Worm (Caenorhabditis elegans): ENCODE data around the gene pqn-91.
"Not testable (repeated sequence)": the region's sequence is repeated elsewhere in the genome, so short reads cannot be mapped to it uniquely, and the experiment has no call there.

The pqn-91 gene

ce11 chrIV:15291162-15291561 lies 545 bp upstream of the pqn-91 start, which contains the start of gene pqn-90:
Gene pqn-90 (minus strand): TSS chrIV:15291262.
- TF ChIP-seq elt-1 (tag; optimal IDR thresholded peaks at IDR 0.05; ENCODE audit: borderline replicate concordance, insufficient read depth) (no peak), pha-4 (tag; optimal IDR thresholded peaks at IDR 0.05) (no peak), lin-32 (GFP tag; optimal IDR thresholded peaks at IDR 0.05) (no peak), sptf-1 (tag; optimal IDR thresholded peaks at IDR 0.05) (no peak), ces-1 (GFP tag; optimal IDR thresholded peaks at IDR 0.05) (no peak), tbx-8 (GFP tag; optimal IDR thresholded peaks at IDR 0.05) (no peak), mls-2 (tag; optimal IDR thresholded peaks at IDR 0.05) (no peak), unc-120 (tag; optimal IDR thresholded peaks at IDR 0.05; ENCODE audit: poor library complexity, severe bottlenecking) (no peak), ztf-11 (tag; optimal IDR thresholded peaks at IDR 0.05) (no peak), snpc-4 (tag; optimal IDR thresholded peaks at IDR 0.05) (no peak), lin-13 (tag; optimal IDR thresholded peaks at IDR 0.05) (no peak), elt-3 (tag; optimal IDR thresholded peaks at IDR 0.05) (no peak), unc-39 (tag; optimal IDR thresholded peaks at IDR 0.05) (no peak), nhr-237 (tag; optimal IDR thresholded peaks at IDR 0.05) (no peak), mep-1 (tag; optimal IDR thresholded peaks at IDR 0.05) (no peak), drap-1 (GFP tag; optimal IDR thresholded peaks at IDR 0.05) (no peak), M03D4.4 (tag; optimal IDR thresholded peaks at IDR 0.05) (no peak), bed-3 (GFP tag; optimal IDR thresholded peaks at IDR 0.05) (no peak)

ce11 chrIV:15294040-15294439 lies 2.3 kb downstream of the pqn-91 start, which contains the start of gene Y73F8A.10:
Gene Y73F8A.10 (plus strand): TSS chrIV:15294340.
- TF ChIP-seq ceh-83 (GFP tag; optimal IDR thresholded peaks at IDR 0.05) (no peak), nhr-28 (tag; optimal IDR thresholded peaks at IDR 0.05) (no peak), elt-1 (tag; optimal IDR thresholded peaks at IDR 0.05; ENCODE audit: borderline replicate concordance, insufficient read depth) (no peak), snpc-4 (tag; optimal IDR thresholded peaks at IDR 0.05) (no peak), nhr-76 (tag; optimal IDR thresholded peaks at IDR 0.05) (no peak), ztf-11 (tag; optimal IDR thresholded peaks at IDR 0.05) (no peak), ceh-43 (GFP tag; optimal IDR thresholded peaks at IDR 0.05) (no peak), unc-62 (GFP tag; optimal IDR thresholded peaks at IDR 0.05) (no peak), sem-2 (GFP tag; optimal IDR thresholded peaks at IDR 0.05) (no peak), unc-120 (tag; optimal IDR thresholded peaks at IDR 0.05; ENCODE audit: poor library complexity, severe bottlenecking) (no peak), sptf-1 (tag; optimal IDR thresholded peaks at IDR 0.05) (no peak), flh-1 (GFP tag; optimal IDR thresholded peaks at IDR 0.05) (no peak), tbx-8 (GFP tag; optimal IDR thresholded peaks at IDR 0.05) (no peak), bed-3 (GFP tag; optimal IDR thresholded peaks at IDR 0.05) (no peak)

DNA sequence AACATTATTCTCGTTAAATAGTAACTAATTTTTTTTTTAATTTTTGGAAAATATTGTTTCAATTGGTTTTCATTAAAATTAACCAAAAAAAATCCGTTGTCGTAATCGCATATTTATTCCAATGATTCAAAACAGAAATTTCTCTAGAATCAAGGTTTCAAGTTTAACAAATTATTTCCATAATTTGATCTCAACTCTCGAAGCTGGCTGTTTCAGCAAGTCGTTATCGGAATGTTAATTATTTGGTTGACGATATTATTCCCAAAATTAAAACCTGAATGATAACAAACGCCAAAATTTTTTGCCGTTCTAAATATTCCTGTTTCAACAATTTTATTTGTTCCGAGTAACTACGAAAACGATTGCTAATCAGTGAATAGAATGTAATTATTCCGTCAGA lies 8.3 kb downstream of the pqn-91 start:
- no peak for TF ChIP-seq ceh-83 (GFP tag; optimal IDR thresholded peaks at IDR 0.05)
- no peak for TF ChIP-seq unc-39 (tag; optimal IDR thresholded peaks at IDR 0.05)

DNA sequence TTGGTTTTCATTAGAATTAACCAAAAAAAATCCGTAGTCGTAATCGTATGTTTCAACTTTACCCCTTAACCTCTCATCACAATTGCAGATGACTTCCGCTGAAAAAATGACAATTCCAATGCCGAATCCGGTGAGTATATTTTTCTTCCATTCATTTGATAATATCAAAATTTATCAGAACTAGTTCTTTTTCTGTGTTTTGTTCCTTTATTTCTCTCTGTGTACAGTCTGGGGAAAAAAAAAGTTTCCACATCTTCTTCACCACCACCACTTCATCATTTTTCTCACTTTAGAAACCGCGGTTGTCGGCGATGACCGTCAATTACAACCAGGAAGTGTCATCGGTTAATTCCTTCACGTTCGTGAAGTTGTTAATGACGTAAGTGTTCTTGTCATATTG lies 10.4 kb downstream of the pqn-91 start, which contains the start of gene best-21:
TSS of gene best-21 (plus strand) at position 301 of the 400 bp plus-strand sequence.
- TF ChIP-seq elt-1 (tag; optimal IDR thresholded peaks at IDR 0.05; ENCODE audit: borderline replicate concordance, insufficient read depth) (no peak), tbx-8 (GFP tag; optimal IDR thresholded peaks at IDR 0.05) (no peak), sptf-1 (tag; optimal IDR thresholded peaks at IDR 0.05) (no peak), ceh-43 (GFP tag; optimal IDR thresholded peaks at IDR 0.05) (no peak), hlh-1 (tag; optimal IDR thresholded peaks at IDR 0.05) (no peak), unc-120 (tag; optimal IDR thresholded peaks at IDR 0.05; ENCODE audit: poor library complexity, severe bottlenecking) (no peak), lsy-2 (tag; optimal IDR thresholded peaks at IDR 0.05) (no peak), lin-32 (GFP tag; optimal IDR thresholded peaks at IDR 0.05) (no peak), nhr-76 (tag; optimal IDR thresholded peaks at IDR 0.05) (no peak), ham-2 (GFP tag; optimal IDR thresholded peaks at IDR 0.05) (no peak), drap-1 (GFP tag; optimal IDR thresholded peaks at IDR 0.05) (no peak), flh-1 (GFP tag; optimal IDR thresholded peaks at IDR 0.05) (no peak), nhr-12 (tag; optimal IDR thresholded peaks at IDR 0.05) (no peak), unc-39 (tag; optimal IDR thresholded peaks at IDR 0.05) (no peak), mls-2 (tag; optimal IDR thresholded peaks at IDR 0.05) (no peak), nhr-28 (tag; optimal IDR thresholded peaks at IDR 0.05) (no peak), nhr-237 (tag; optimal IDR thresholded peaks at IDR 0.05) (no peak), zip-8 (tag; optimal IDR thresholded peaks at IDR 0.05) (no peak)

ce11 chrIV:15311590-15311989 lies 19.9 kb downstream of the pqn-91 start, which contains the start of gene Y73F8A.12:
Gene Y73F8A.12 (minus strand): TSS chrIV:15311690.
- not testable (repeated sequence) for TF ChIP-seq ceh-43 (GFP tag; optimal IDR thresholded peaks at IDR 0.05); nhr-2 (tag; optimal IDR thresholded peaks at IDR 0.05); sptf-1 (tag; optimal IDR thresholded peaks at IDR 0.05)
